Fruit fly (Drosophila melanogaster): ENCODE data around the gene CG5958.

Gene CG5958

dm6 chr2L:7395813-7396212 is 37.5 kb downstream of the CG5958 start (continued):
- no peak for TF ChIP-seq wdn (GFP tag; IDR thresholded peaks at IDR 0.05)
- peak; percentile 58 for TF ChIP-seq fd3F (GFP tag; optimal IDR thresholded peaks at IDR 0.05)
- TF ChIP-seq PHDP (tag; optimal IDR thresholded peaks at IDR 0.05) = peak; percentile 75
- TF ChIP-seq CG13894 (tag; optimal IDR thresholded peaks at IDR 0.05) = no peak
- no peak for TF ChIP-seq unc-4 (GFP tag; IDR thresholded peaks at IDR 0.05; ENCODE audit: partially characterized antibody)
- no peak for TF ChIP-seq CG12769 (tag; optimal IDR thresholded peaks at IDR 0.05)
- no peak for TF ChIP-seq Side (GFP tag; optimal IDR thresholded peaks at IDR 0.05)
- no peak for TF ChIP-seq CG8944 (GFP tag; optimal IDR thresholded peaks at IDR 0.05)
- no peak for TF ChIP-seq Hand (GFP tag; optimal IDR thresholded peaks at IDR 0.05)
- peak; percentile 38 for TF ChIP-seq CG13775 (GFP tag; optimal IDR thresholded peaks at IDR 0.05)
- no peak for TF ChIP-seq amos (GFP tag; IDR thresholded peaks at IDR 0.05; ENCODE audit: partially characterized antibody)
- TF ChIP-seq gfzf (GFP tag; optimal IDR thresholded peaks at IDR 0.05) = no peak
- peak; percentile 3 for TF ChIP-seq CG1602 (GFP tag; optimal IDR thresholded peaks at IDR 0.05)
- peak; percentile 65 for TF ChIP-seq gsb-n (tag; optimal IDR thresholded peaks at IDR 0.05)
- no peak for TF ChIP-seq onecut (GFP tag; IDR thresholded peaks at IDR 0.05)
- no peak for TF ChIP-seq zen2 (GFP tag; IDR thresholded peaks at IDR 0.05; ENCODE audit: partially characterized antibody)
- peak; percentile 74 for TF ChIP-seq row (GFP tag; IDR thresholded peaks at IDR 0.05)
- TF ChIP-seq cato (GFP tag; optimal IDR thresholded peaks at IDR 0.05; ENCODE audit: borderline replicate concordance) = no peak
- TF ChIP-seq Poxn (GFP tag; IDR thresholded peaks at IDR 0.05) = no peak; the same call in 1 of the 2 replicates
- peak; percentile 68 for TF ChIP-seq lmd (GFP tag; IDR thresholded peaks at IDR 0.05)
- no peak for TF ChIP-seq MTF-1 (GFP tag; optimal IDR thresholded peaks at IDR 0.05; ENCODE audit: borderline replicate concordance)
- 0 out of 2 replicates have a peak, but pooled peaks have one; percentile 33 for TF ChIP-seq esg (GFP tag; conservative IDR thresholded peaks at IDR 0.05)
- TF ChIP-seq Bteb2 (GFP tag; optimal IDR thresholded peaks at IDR 0.05) = no peak
- TF ChIP-seq CG11398 (GFP tag; optimal IDR thresholded peaks at IDR 0.05) = no peak
- TF ChIP-seq btn (GFP tag; optimal IDR thresholded peaks at IDR 0.05) = no peak
- TF ChIP-seq CG15479 (GFP tag; optimal IDR thresholded peaks at IDR 0.05) = no peak
- TF ChIP-seq hb (GFP tag; IDR thresholded peaks at IDR 0.05; ENCODE audit: partially characterized antibody) = no peak
- no peak for TF ChIP-seq pfk (GFP tag; optimal IDR thresholded peaks at IDR 0.05)
- TF ChIP-seq Bdp1 (GFP tag; optimal IDR thresholded peaks at IDR 0.05) = no peak
- TF ChIP-seq CG7987 (GFP tag; optimal IDR thresholded peaks at IDR 0.05) = no peak
- TF ChIP-seq zen (tag; optimal IDR thresholded peaks at IDR 0.05) = no peak
- no peak for TF ChIP-seq sr (GFP tag; IDR thresholded peaks at IDR 0.05)
- TF ChIP-seq CrebB (tag; optimal IDR thresholded peaks at IDR 0.05) = no peak
- TF ChIP-seq usp (GFP tag; optimal IDR thresholded peaks at IDR 0.05) = no peak
- TF ChIP-seq gce (GFP tag; IDR thresholded peaks at IDR 0.05) = no peak
- no peak for TF ChIP-seq cg (GFP tag; optimal IDR thresholded peaks at IDR 0.05)
- TF ChIP-seq CG2712 (tag; optimal IDR thresholded peaks at IDR 0.05) = peak; percentile 70
- peak; percentile 52; the same call in 2 of the 3 replicates for TF ChIP-seq Aef1 (GFP tag; IDR thresholded peaks at IDR 0.05)
- peak; percentile 58 for TF ChIP-seq Xrp1 (GFP tag; IDR thresholded peaks at IDR 0.05)
- no peak for TF ChIP-seq ash1 (GFP tag; optimal IDR thresholded peaks at IDR 0.05)
- no peak for TF ChIP-seq crol (GFP tag; IDR thresholded peaks at IDR 0.05)
- TF ChIP-seq slbo (GFP tag; IDR thresholded peaks at IDR 0.05) = peak; percentile 51
- peak; percentile 57; the same call in 1 of the 3 replicates for TF ChIP-seq CG11695 (GFP tag; IDR thresholded peaks at IDR 0.05)
- TF ChIP-seq HLH54F (GFP tag; optimal IDR thresholded peaks at IDR 0.05) = no peak
- no peak for TF ChIP-seq sim (GFP tag; IDR thresholded peaks at IDR 0.05)
- TF ChIP-seq mld (GFP tag; IDR thresholded peaks at IDR 0.05; ENCODE audit: partially characterized antibody) = no peak
- TF ChIP-seq trem (tag; optimal IDR thresholded peaks at IDR 0.05) = no peak
- TF ChIP-seq maf-S (GFP tag; optimal IDR thresholded peaks at IDR 0.05) = no peak
- no peak for TF ChIP-seq CG30431 (GFP tag; optimal IDR thresholded peaks at IDR 0.05)
- no peak for TF ChIP-seq br (optimal IDR thresholded peaks at IDR 0.05)
- TF ChIP-seq gt (GFP tag; IDR thresholded peaks at IDR 0.05) = no peak
- TF ChIP-seq Nf-YA (GFP tag; IDR thresholded peaks at IDR 0.05) = 0 out of 2 replicates have a peak, but pooled peaks have one; percentile 35
